Fruit fly (Drosophila melanogaster) whole organism, pupa: ENCODE data around the gene peng.

Source experiments
- CG10348 ChIP-seq: fragments of 200-800 bp; sonication (Bioruptor generic); IDR thresholded peaks from 2 replicates; pipeline ENCODE4 v1.3.6; 2022; ENCODE audit warnings: missing biosample characterization, missing genetic modification characterization
- CG12605 ChIP-seq: fragments of 200-800 bp; sonication (Bioruptor generic); IDR thresholded peaks from 2 replicates; pipeline ENCODE4 v1.3.6; 2022; ENCODE audit warnings: missing biosample characterization, missing genetic modification characterization
- CG13204 ChIP-seq: fragments of 200-800 bp; sonication (Bioruptor generic); optimal IDR thresholded peaks from 2 replicates; lab custom pipeline; 2018; ENCODE audit warnings: missing biosample characterization, mild to moderate bottlenecking, missing genetic modification characterization, moderate library complexity
- CG14655 ChIP-seq: fragments of 200-800 bp; sonication (Bioruptor generic); optimal IDR thresholded peaks from 3 replicates; lab custom pipeline; 2017; ENCODE audit warnings: mild to moderate bottlenecking, missing biosample characterization, missing genetic modification reagents, missing genetic modification characterization
- CG15710 ChIP-seq: fragments of 200-800 bp; sonication (Bioruptor generic); optimal IDR thresholded peaks from 2 replicates; lab custom pipeline; 2018; ENCODE audit warnings: missing biosample characterization, mild to moderate bottlenecking, missing genetic modification characterization, moderate library complexity
- CG17806 ChIP-seq: fragments of 200-800 bp; sonication (Bioruptor generic); optimal IDR thresholded peaks from 2 replicates; lab custom pipeline; 2018; ENCODE audit warnings: missing biosample characterization, mild to moderate bottlenecking, missing genetic modification characterization, moderate library complexity
- CG32121 ChIP-seq: fragments of 200-800 bp; sonication (Bioruptor generic); IDR thresholded peaks from 2 replicates; pipeline ENCODE4 v1.3.6; 2022; ENCODE audit warnings: missing biosample characterization, missing genetic modification characterization
- CG34367 ChIP-seq: fragments of 200-800 bp; sonication (Bioruptor generic); optimal IDR thresholded peaks from 2 replicates; lab custom pipeline; 2018; ENCODE audit warnings: missing biosample characterization, mild to moderate bottlenecking, missing genetic modification characterization
- CG4496 ChIP-seq: fragments of 200-800 bp; sonication (Bioruptor generic); IDR thresholded peaks from 3 replicates; pipeline ENCODE4 v1.3.6; 2022; ENCODE audit warnings: missing biosample characterization, missing genetic modification characterization
- CG8159 ChIP-seq: fragments of 200-800 bp; sonication (Bioruptor generic); optimal IDR thresholded peaks from 3 replicates; lab custom pipeline; 2018; ENCODE audit warnings: missing biosample characterization, mild to moderate bottlenecking, missing genetic modification characterization, moderate library complexity
- CG8301 ChIP-seq: fragments of 200-800 bp; sonication (Bioruptor generic); optimal IDR thresholded peaks from 2 replicates; lab custom pipeline; 2018; ENCODE audit warnings: missing biosample characterization, mild to moderate bottlenecking, missing genetic modification characterization
- CG9948 ChIP-seq: fragments of 200-800 bp; sonication (Bioruptor generic); optimal IDR thresholded peaks from 2 replicates; lab custom pipeline; 2018; ENCODE audit warnings: missing biosample characterization, mild to moderate bottlenecking, missing genetic modification characterization, moderate library complexity
- D1 ChIP-seq: fragments of 200-800 bp; sonication (Bioruptor generic); optimal IDR thresholded peaks from 2 replicates; lab custom pipeline; 2018; ENCODE audit warnings: missing biosample characterization, mild to moderate bottlenecking, missing genetic modification characterization, moderate library complexity
- EcR ChIP-seq: fragments of 200-800 bp; sonication (Bioruptor generic); optimal IDR thresholded peaks from 3 replicates; lab custom pipeline; 2019; ENCODE audit warnings: missing biosample characterization, missing genetic modification characterization, mild to moderate bottlenecking, moderate library complexity, missing genetic modification reagents
- Ets98B ChIP-seq: fragments of 200-800 bp; sonication (Bioruptor generic); IDR thresholded peaks from 2 replicates; pipeline ENCODE4 v1.3.6; 2022; ENCODE audit warnings: missing biosample characterization, missing genetic modification characterization
- Pif1A ChIP-seq: fragments of 200-800 bp; sonication (Bioruptor generic); optimal IDR thresholded peaks from 3 replicates; lab custom pipeline; 2016; ENCODE audit warnings: missing biosample characterization, missing genetic modification characterization
- Pif1B ChIP-seq: fragments of 200-800 bp; sonication (Bioruptor generic); optimal IDR thresholded peaks from 3 replicates; lab custom pipeline; 2016; ENCODE audit warnings: missing biosample characterization, missing genetic modification characterization
- Snoo ChIP-seq: fragments of 200-800 bp; sonication (Bioruptor generic); optimal IDR thresholded peaks from 3 replicates; lab custom pipeline; 2017; ENCODE audit warnings: missing biosample characterization, mild to moderate bottlenecking, missing genetic modification characterization, inconsistent platforms
- fd96Ca ChIP-seq: fragments of 200-800 bp; sonication (Bioruptor generic); IDR thresholded peaks from 3 replicates; pipeline ENCODE4 v1.3.6; 2022; ENCODE audit warnings: missing biosample characterization, missing genetic modification characterization
- gl ChIP-seq: fragments of 200-800 bp; sonication (Bioruptor generic); optimal IDR thresholded peaks from 2 replicates; lab custom pipeline; 2018; ENCODE audit warnings: missing biosample characterization, mild to moderate bottlenecking, missing genetic modification characterization
- rn ChIP-seq: fragments of 200-800 bp; sonication (Bioruptor generic); IDR thresholded peaks from 2 replicates; pipeline ENCODE4 v1.3.6; 2022; ENCODE audit warnings: missing biosample characterization, missing genetic modification characterization

The peng gene

dm6 chrX:21319202-21319772 lies 30.4 kb downstream of the peng start, which contains the start of the genes SLIRP1 and anox:
Gene SLIRP1 (minus strand): TSS chrX:21319296.
Gene anox (minus strand): TSS chrX:21319296.
- peak; percentile 87 for TF ChIP-seq D1 (tag; lab: Kevin White, UChicago)
- peak; percentile 81 for TF ChIP-seq CG4496 (GFP tag; lab: Robert Waterston, UW)
- peak; percentile 75 for TF ChIP-seq CG32121
- TF ChIP-seq EcR: peak; percentile 12
- 0 out of 2 replicates have a peak, but pooled peaks have one; percentile 26 for TF ChIP-seq rn (GFP tag; lab: Robert Waterston, UW)
- TF ChIP-seq CG12605: peak; percentile 32; the same call in 1 of the 2 replicates
- TF ChIP-seq Pif1A (GFP tag; lab: Kevin White, UChicago): peak; percentile 82
- TF ChIP-seq CG15710 (tag; lab: Kevin White, UChicago): peak; percentile 91
- TF ChIP-seq Ets98B (GFP tag; lab: Robert Waterston, UW): peak; percentile 55
- TF ChIP-seq CG34367 (tag; lab: Kevin White, UChicago): peak; percentile 86
- peak; percentile 83 for TF ChIP-seq CG17806 (tag; lab: Kevin White, UChicago)
- peak; percentile 92 for TF ChIP-seq CG14655 (GFP tag; lab: Kevin White, UChicago)
- peak; percentile 90 for TF ChIP-seq CG9948 (tag; lab: Kevin White, UChicago)
- TF ChIP-seq CG8159 (tag; lab: Kevin White, UChicago): peak; percentile 93
- peak; percentile 70 for TF ChIP-seq gl
- peak; percentile 67 for TF ChIP-seq Pif1B
- peak; percentile 89 for TF ChIP-seq CG8301 (tag; lab: Kevin White, UChicago)
- no peak for TF ChIP-seq fd96Ca (GFP tag; lab: Robert Waterston, UW)
- TF ChIP-seq CG10348: no peak
- no peak for TF ChIP-seq CG13204
- TF ChIP-seq Snoo (tag; lab: Kevin White, UChicago): peak; percentile 88

- TF ChIP-seq CG15710 (tag; lab: Kevin White, UChicago): no peak
- TF ChIP-seq CG9948 (tag; lab: Kevin White, UChicago): no peak
- no peak for TF ChIP-seq CG32121
- no peak for TF ChIP-seq CG8159 (tag; lab: Kevin White, UChicago)
- no peak for TF ChIP-seq Pif1A (GFP tag; lab: Kevin White, UChicago)
- no peak for TF ChIP-seq gl
- no peak for TF ChIP-seq CG17806 (tag; lab: Kevin White, UChicago)
- no peak for TF ChIP-seq CG10348
- no peak for TF ChIP-seq D1 (tag; lab: Kevin White, UChicago)
- TF ChIP-seq fd96Ca (GFP tag; lab: Robert Waterston, UW): no peak
- TF ChIP-seq Ets98B (GFP tag; lab: Robert Waterston, UW): no peak
- TF ChIP-seq rn (GFP tag; lab: Robert Waterston, UW): no peak
- TF ChIP-seq CG34367 (tag; lab: Kevin White, UChicago): no peak
- no peak for TF ChIP-seq Snoo (tag; lab: Kevin White, UChicago)
- TF ChIP-seq CG4496 (GFP tag; lab: Robert Waterston, UW): no peak
Measured at dm6 chrX:21317422-21317821, 32.2 kb downstream of the peng start, which contains the start of gene CG1801. Gene CG1801 (minus strand): TSS chrX:21317522.

dm6 chrX:21315852-21316251 lies 33.8 kb downstream of the peng start, which contains the start of gene Rpt6:
Gene Rpt6 (plus strand): TSS chrX:21316052.
- no peak for TF ChIP-seq CG34367 (tag; lab: Kevin White, UChicago)
- no peak for TF ChIP-seq gl
- no peak for TF ChIP-seq CG4496 (GFP tag; lab: Robert Waterston, UW)
- TF ChIP-seq CG14655 (GFP tag; lab: Kevin White, UChicago): no peak
- TF ChIP-seq CG17806 (tag; lab: Kevin White, UChicago): no peak
- TF ChIP-seq CG12605: no peak
- no peak for TF ChIP-seq CG9948 (tag; lab: Kevin White, UChicago)
- no peak for TF ChIP-seq CG15710 (tag; lab: Kevin White, UChicago)
- no peak for TF ChIP-seq CG32121
- TF ChIP-seq Snoo (tag; lab: Kevin White, UChicago): no peak
- no peak for TF ChIP-seq EcR
- no peak for TF ChIP-seq CG8301 (tag; lab: Kevin White, UChicago)
- TF ChIP-seq Pif1A (GFP tag; lab: Kevin White, UChicago): no peak
- no peak for TF ChIP-seq D1 (tag; lab: Kevin White, UChicago)
- TF ChIP-seq CG8159 (tag; lab: Kevin White, UChicago): no peak
- TF ChIP-seq rn (GFP tag; lab: Robert Waterston, UW): no peak
- no peak for TF ChIP-seq Pif1B
- no peak for TF ChIP-seq CG10348
- no peak for TF ChIP-seq CG13204
- TF ChIP-seq fd96Ca (GFP tag; lab: Robert Waterston, UW): no peak
- TF ChIP-seq, all 21 proteins: peak for 0

dm6 chrX:21306485-21307142 lies 43.0 kb downstream of the peng start, which contains the start of gene Abca3:
Gene Abca3 (minus strand): TSS chrX:21306665.
- TF ChIP-seq CG4496 (GFP tag; lab: Robert Waterston, UW) (peak; percentile 57; the same call in 2 of the 3 replicates), CG15710 (tag; lab: Kevin White, UChicago) (no peak), CG32121 (0 out of 2 replicates have a peak, but pooled peaks have one; percentile 27), CG14655 (GFP tag; lab: Kevin White, UChicago) (peak; percentile 53), CG9948 (tag; lab: Kevin White, UChicago) (no peak), fd96Ca (GFP tag; lab: Robert Waterston, UW) (0 out of 3 replicates have a peak, but pooled peaks have one; percentile 35), CG8301 (tag; lab: Kevin White, UChicago) (peak; percentile 60)
